Worm (Caenorhabditis elegans): ENCODE results near the gene T06C12.9.

DNA sequence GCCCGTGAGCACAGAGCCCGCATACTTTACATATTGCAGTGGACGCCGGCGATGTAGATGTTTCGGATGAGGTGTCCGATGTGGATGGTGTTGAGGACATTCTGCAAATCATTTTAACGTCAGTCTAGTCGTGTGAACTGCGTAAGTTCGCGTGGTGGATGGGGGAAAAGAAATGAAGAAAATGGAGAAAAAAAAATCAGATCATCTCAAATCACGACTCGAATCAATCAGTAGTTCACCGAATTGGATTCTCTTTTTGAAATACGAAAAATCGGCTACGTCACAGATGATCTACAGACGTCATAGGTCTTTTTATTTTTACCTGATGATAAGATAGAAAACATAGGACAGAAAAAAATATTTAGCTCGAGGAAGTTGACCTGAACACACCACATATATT, 9.6 kb downstream of the T06C12.9 start, which contains the start of gene nhr-102:
- TF ChIP-seq nhr-11 (tag; optimal IDR thresholded peaks at IDR 0.05) (no peak), sdc-2 (tag; optimal IDR thresholded peaks at IDR 0.05) (no peak), pha-4 (tag; optimal IDR thresholded peaks at IDR 0.05) (no peak), unc-55 (GFP tag; optimal IDR thresholded peaks at IDR 0.05) (no peak), unc-42 (tag; optimal IDR thresholded peaks at IDR 0.05) (no peak), ahr-1 (tag; optimal IDR thresholded peaks at IDR 0.05) (no peak), dmd-4 (tag; optimal IDR thresholded peaks at IDR 0.05; ENCODE audit: borderline replicate concordance) (no peak), pqm-1 (tag; optimal IDR thresholded peaks at IDR 0.05) (no peak), fkh-6 (tag; optimal IDR thresholded peaks at IDR 0.05) (no peak), elt-2 (tag; optimal IDR thresholded peaks at IDR 0.05) (no peak)

All from whole organism, late embryonic.